Fruit fly (Drosophila melanogaster) ovary, adult (tissue): ENCODE results near the gene mgr.
A peak's percentile ranks its signal among the peaks of the same experiment; 100 is the strongest.

ENCODE experiments used
- CG17801 ChIP-seq: fragments of 200-800 bp; optimal IDR thresholded peaks from 2 replicates; lab custom pipeline; 2019; ENCODE audit warnings: missing biosample characterization, mild to moderate bottlenecking, missing genetic modification characterization, moderate library complexity; ENCODE audit not compliant: partially characterized antibody

Gene mgr

dm6 chr3R:11409667-11410137, at the start of gene mgr, which contains the start of gene Irbp:
TSS of gene mgr (minus strand) at chr3R:11409875.
TSS of gene Irbp (plus strand) at chr3R:11410047.
- TF ChIP-seq CG17801 = peak; percentile 97

dm6 chr3R:11458851-11459175, 49.1 kb upstream of the mgr start:
- TF ChIP-seq CG17801 = no peak

dm6 chr3R:11458022-11458850, 48.6 kb upstream of the mgr start:
- no peak for TF ChIP-seq CG17801

dm6 chr3R:11457286-11457685, 47.6 kb upstream of the mgr start:
- no peak for TF ChIP-seq CG17801

- peak; percentile 71 for TF ChIP-seq CG17801
Measured at dm6 chr3R:11456539-11456938, 46.9 kb upstream of the mgr start.

dm6 chr3R:11454210-11454904, 44.7 kb upstream of the mgr start:
- peak; percentile 59 for TF ChIP-seq CG17801

- TF ChIP-seq CG17801 = no peak
Measured at dm6 chr3R:11452041-11452440, 42.4 kb upstream of the mgr start.

- TF ChIP-seq CG17801 = no peak
Measured at dm6 chr3R:11451207-11451841, 41.6 kb upstream of the mgr start, which contains the start of gene sals. TSS of gene sals (minus strand) at chr3R:11451791.

- TF ChIP-seq CG17801 = no peak
Measured at dm6 chr3R:11449688-11450087, 40.0 kb upstream of the mgr start.

dm6 chr3R:11441038-11441437, 31.4 kb upstream of the mgr start:
- TF ChIP-seq CG17801 = no peak

dm6 chr3R:11437528-11437927, 27.9 kb upstream of the mgr start, which contains the start of gene CG17230:
TSS of gene CG17230 (plus strand) at chr3R:11437785.
- no peak for TF ChIP-seq CG17801

dm6 chr3R:11435537-11436234, 26.0 kb upstream of the mgr start, which contains the start of the genes Exd2 and CG5281:
TSS of gene Exd2 (minus strand) at chr3R:11435703.
TSS of gene CG5281 (plus strand) at chr3R:11435850.
- peak; percentile 21 for TF ChIP-seq CG17801

- TF ChIP-seq CG17801 = peak; percentile 4
Measured at dm6 chr3R:11431395-11431977, 21.8 kb upstream of the mgr start, which contains the start of the genes RpL24-like and CG5276. TSS of gene RpL24-like (minus strand) at chr3R:11431582. TSS of gene CG5276 (plus strand) at chr3R:11431738.

dm6 chr3R:11430307-11430706, 20.6 kb upstream of the mgr start:
- TF ChIP-seq CG17801 = no peak

dm6 chr3R:11429814-11430213, 20.1 kb upstream of the mgr start, which contains the start of gene Dtd:
TSS of gene Dtd (plus strand) at chr3R:11430061.
- TF ChIP-seq CG17801 = no peak

dm6 chr3R:11421643-11422122, 12.0 kb upstream of the mgr start, which contains the start of the genes ninaG and Sptz:
TSS of gene ninaG (minus strand) at chr3R:11421693.
TSS of gene Sptz (plus strand) at chr3R:11422092.
- TF ChIP-seq CG17801 = peak; percentile 83
